Worm (Caenorhabditis elegans): ENCODE results near the gene klp-11.

DNA sequence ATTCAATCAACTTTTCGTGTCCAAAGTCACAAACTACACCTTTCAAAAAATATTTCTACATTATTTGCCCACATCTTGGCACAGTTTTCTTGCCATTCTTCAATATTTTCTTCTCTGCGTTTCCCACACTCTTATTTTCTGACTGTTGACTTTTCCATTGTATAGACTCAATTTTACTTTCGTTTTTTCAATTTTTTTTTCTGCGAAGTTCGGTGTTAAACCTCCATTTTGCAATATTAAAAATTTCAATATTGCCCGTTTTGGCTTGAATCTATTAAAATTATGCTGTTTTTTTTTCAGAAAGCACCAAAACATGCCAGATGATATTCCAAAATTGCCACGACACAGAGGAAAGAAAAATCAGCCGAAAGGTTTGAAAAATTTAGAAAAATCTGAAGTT lies 2.7 kb upstream of the klp-11 start, which contains the start of gene cdc-50.B:
- TF ChIP-seq hmbx-1 (tag; optimal IDR thresholded peaks at IDR 0.05), result no peak
- no peak for TF ChIP-seq sea-1 (GFP tag; conservative IDR thresholded peaks at IDR 0.05)
- TF ChIP-seq ceh-36 (tag; optimal IDR thresholded peaks at IDR 0.05), result no peak
- no peak for TF ChIP-seq ets-7 (tag; optimal IDR thresholded peaks at IDR 0.05)
- no peak for TF ChIP-seq ama-1 (optimal IDR thresholded peaks at IDR 0.05)
